Fruit fly (Drosophila melanogaster) whole organism, prepupa: ENCODE results near the gene CG31778.

ENCODE experiments used
- CG10631 ChIP-seq: fragments of 200-800 bp; sonication (Bioruptor generic); optimal IDR thresholded peaks from 2 replicates; lab custom pipeline; 2016; ENCODE audit warnings: missing biosample characterization, missing genetic modification characterization
- CG11294 ChIP-seq: fragments of 200-800 bp; sonication (Bioruptor generic); IDR thresholded peaks from 2 replicates; pipeline ENCODE4 v1.3.6; 2022; ENCODE audit warnings: missing biosample characterization, missing genetic modification characterization
- CG11762 ChIP-seq: fragments of 200-800 bp; sonication (Bioruptor generic); optimal IDR thresholded peaks from 3 replicates; lab custom pipeline; 2016; ENCODE audit warnings: missing biosample characterization, missing genetic modification characterization; ENCODE audit not compliant: insufficient read depth
- CG11902 ChIP-seq: fragments of 200-800 bp; sonication (Bioruptor generic); optimal IDR thresholded peaks from 3 replicates; lab custom pipeline; 2016; ENCODE audit warnings: missing biosample characterization, missing genetic modification characterization
- CG1621 ChIP-seq: fragments of 200-800 bp; sonication (Bioruptor generic); optimal IDR thresholded peaks from 3 replicates; lab custom pipeline; 2018; ENCODE audit warnings: missing biosample characterization, mild to moderate bottlenecking, missing genetic modification characterization
- CG16779 ChIP-seq: fragments of 200-800 bp; sonication (Bioruptor generic); optimal IDR thresholded peaks from 3 replicates; lab custom pipeline; 2017; ENCODE audit warnings: missing biosample characterization, mild to moderate bottlenecking, missing genetic modification characterization
- CG3032 ChIP-seq: fragments of 200-800 bp; optimal IDR thresholded peaks from 2 replicates; lab custom pipeline; 2019; ENCODE audit warnings: missing biosample characterization, mild to moderate bottlenecking, missing genetic modification characterization, moderate library complexity
- CG34406 ChIP-seq: fragments of 200-800 bp; sonication (Bioruptor generic); optimal IDR thresholded peaks from 3 replicates; lab custom pipeline; 2016; ENCODE audit warnings: missing biosample characterization, missing genetic modification characterization
- CG4318 ChIP-seq: fragments of 200-800 bp; sonication (Bioruptor generic); optimal IDR thresholded peaks from 3 replicates; lab custom pipeline; 2017; ENCODE audit warnings: missing biosample characterization, mild to moderate bottlenecking, missing genetic modification characterization
- CG6163 ChIP-seq: fragments of 200-800 bp; sonication (Bioruptor generic); IDR thresholded peaks from 3 replicates; pipeline ENCODE4 v1.3.6; 2022; ENCODE audit warnings: missing biosample characterization, missing genetic modification characterization
- CG6276 ChIP-seq: fragments of 200-800 bp; sonication (Bioruptor generic); optimal IDR thresholded peaks from 2 replicates; lab custom pipeline; 2017; ENCODE audit warnings: missing biosample characterization, mild to moderate bottlenecking, missing genetic modification characterization
- CG6808 ChIP-seq: fragments of 200-800 bp; sonication (Bioruptor generic); optimal IDR thresholded peaks from 3 replicates; lab custom pipeline; 2017; ENCODE audit warnings: missing biosample characterization, missing genetic modification characterization, mild to moderate bottlenecking, moderate library complexity, missing genetic modification reagents
- CG6854 ChIP-seq: fragments of 200-800 bp; sonication (Bioruptor generic); optimal IDR thresholded peaks from 2 replicates; lab custom pipeline; 2017; ENCODE audit warnings: missing biosample characterization, mild to moderate bottlenecking, missing genetic modification characterization
- CG7368 ChIP-seq: fragments of 200-800 bp; sonication (Bioruptor generic); optimal IDR thresholded peaks from 3 replicates; lab custom pipeline; 2016; ENCODE audit warnings: missing biosample characterization, missing genetic modification characterization
- CG8632 ChIP-seq: fragments of 200-800 bp; sonication (Bioruptor generic); optimal IDR thresholded peaks from 3 replicates; lab custom pipeline; 2016; ENCODE audit warnings: missing biosample characterization, missing genetic modification characterization
- CG9139 ChIP-seq: fragments of 200-800 bp; sonication (Bioruptor generic); optimal IDR thresholded peaks from 3 replicates; lab custom pipeline; 2017; ENCODE audit warnings: missing biosample characterization, mild to moderate bottlenecking, missing genetic modification characterization
- Eip75B ChIP-seq: fragments of 200-800 bp; sonication (Bioruptor generic); optimal IDR thresholded peaks from 3 replicates; lab custom pipeline; 2016; ENCODE audit warnings: missing biosample characterization, missing genetic modification characterization
- Eip93F ChIP-seq: fragments of 200-800 bp; sonication (Bioruptor generic); optimal IDR thresholded peaks from 2 replicates; lab custom pipeline; 2016; ENCODE audit warnings: missing biosample characterization, mild to moderate bottlenecking, missing genetic modification characterization
- Ets21C ChIP-seq: fragments of 200-800 bp; sonication (Bioruptor generic); optimal IDR thresholded peaks from 3 replicates; lab custom pipeline; 2016; ENCODE audit warnings: missing biosample characterization, missing genetic modification characterization
- Ets96B ChIP-seq: fragments of 200-800 bp; optimal IDR thresholded peaks from 2 replicates; lab custom pipeline; 2019; ENCODE audit warnings: missing biosample characterization, mild to moderate bottlenecking, missing genetic modification characterization, moderate library complexity
- Gug ChIP-seq: fragments of 200-800 bp; sonication (Bioruptor generic); IDR thresholded peaks from 2 replicates; pipeline ENCODE4 v1.3.6; 2022; ENCODE audit warnings: missing biosample characterization, missing genetic modification characterization
- Hr38 ChIP-seq: sonication (Bioruptor generic); optimal IDR thresholded peaks from 2 replicates; lab custom pipeline; 2016; ENCODE audit warnings: missing biosample characterization, missing genetic modification characterization
- Met ChIP-seq: fragments of 200-800 bp; sonication (Bioruptor generic); optimal IDR thresholded peaks from 3 replicates; lab custom pipeline; 2016; ENCODE audit warnings: missing biosample characterization, missing genetic modification characterization
- OdsH ChIP-seq: fragments of 200-800 bp; sonication (Bioruptor generic); optimal IDR thresholded peaks from 3 replicates; lab custom pipeline; 2016; ENCODE audit warnings: missing biosample characterization, missing genetic modification characterization
- Smox ChIP-seq: fragments of 200-800 bp; sonication (Bioruptor generic); optimal IDR thresholded peaks from 3 replicates; lab custom pipeline; 2016; ENCODE audit warnings: missing biosample characterization, missing genetic modification characterization
- Sox102F ChIP-seq: fragments of 200-800 bp; sonication (Bioruptor generic); optimal IDR thresholded peaks from 2 replicates; lab custom pipeline; 2016; ENCODE audit warnings: missing biosample characterization, mild to moderate bottlenecking, missing genetic modification characterization
- Sox14 ChIP-seq: fragments of 200-800 bp; sonication (Bioruptor generic); optimal IDR thresholded peaks from 3 replicates; lab custom pipeline; 2016; ENCODE audit warnings: missing biosample characterization, missing genetic modification characterization
- achi ChIP-seq: fragments of 200-800 bp; sonication (Bioruptor generic); optimal IDR thresholded peaks from 3 replicates; lab custom pipeline; 2016; ENCODE audit warnings: missing biosample characterization, missing genetic modification characterization
- acj6 ChIP-seq: fragments of 200-800 bp; sonication (Bioruptor generic); optimal IDR thresholded peaks from 3 replicates; lab custom pipeline; 2016; ENCODE audit warnings: missing biosample characterization, missing genetic modification characterization
- cyc ChIP-seq: fragments of 200-800 bp; sonication (Bioruptor generic); optimal IDR thresholded peaks from 3 replicates; lab custom pipeline; 2016; ENCODE audit warnings: missing biosample characterization, missing genetic modification characterization
- dac ChIP-seq: fragments of 200-800 bp; sonication (Bioruptor generic); optimal IDR thresholded peaks from 2 replicates; lab custom pipeline; 2017; ENCODE audit warnings: missing biosample characterization, mild to moderate bottlenecking, missing genetic modification characterization
- dsx ChIP-seq: fragments of 200-800 bp; optimal IDR thresholded peaks from 3 replicates; lab custom pipeline; 2019; ENCODE audit warnings: missing biosample characterization, mild to moderate bottlenecking, missing genetic modification characterization, moderate library complexity; ENCODE audit not compliant: poor library complexity, severe bottlenecking
- eg ChIP-seq: fragments of 200-800 bp; sonication (Bioruptor generic); IDR thresholded peaks from 3 replicates; pipeline ENCODE4 v1.3.6; 2022; ENCODE audit warnings: missing biosample characterization, missing genetic modification characterization
- esn ChIP-seq: fragments of 200-800 bp; sonication (Bioruptor generic); optimal IDR thresholded peaks from 2 replicates; lab custom pipeline; 2016; ENCODE audit warnings: missing biosample characterization, mild to moderate bottlenecking, missing genetic modification characterization, moderate library complexity
- fd59A ChIP-seq: fragments of 200-800 bp; sonication (Bioruptor generic); optimal IDR thresholded peaks from 2 replicates; lab custom pipeline; 2017; ENCODE audit warnings: missing biosample characterization, mild to moderate bottlenecking, missing genetic modification characterization, missing genetic modification reagents
- fkh ChIP-seq: fragments of 200-800 bp; sonication (Bioruptor generic); optimal IDR thresholded peaks from 3 replicates; lab custom pipeline; 2017; ENCODE audit warnings: missing biosample characterization, mild to moderate bottlenecking, missing genetic modification characterization, moderate library complexity
- net ChIP-seq: fragments of 200-800 bp; sonication (Bioruptor generic); optimal IDR thresholded peaks from 3 replicates; lab custom pipeline; 2016; ENCODE audit warnings: missing biosample characterization, missing genetic modification characterization
- ss ChIP-seq, 2 experiments: fragments of 200-800 bp; sonication (Bioruptor generic); optimal IDR thresholded peaks; 2 replicates in 1 of 2; 3 replicates in 1 of 2; lab custom pipeline; 2017 to 2018; ENCODE audit warnings: mild to moderate bottlenecking in 2 of 2, missing biosample characterization in 2 of 2, missing genetic modification characterization in 2 of 2, moderate library complexity in 1 of 2
- svp ChIP-seq: fragments of 200-800 bp; sonication (Bioruptor generic); peaks from one replicate; lab custom pipeline; 2016; ENCODE audit warnings: missing biosample characterization, missing genetic modification characterization
- vri ChIP-seq: fragments of 200-800 bp; sonication (Bioruptor generic); optimal IDR thresholded peaks from 3 replicates; lab custom pipeline; 2016; ENCODE audit warnings: missing biosample characterization, mild to moderate bottlenecking, missing genetic modification characterization

Gene CG31778

DNA sequence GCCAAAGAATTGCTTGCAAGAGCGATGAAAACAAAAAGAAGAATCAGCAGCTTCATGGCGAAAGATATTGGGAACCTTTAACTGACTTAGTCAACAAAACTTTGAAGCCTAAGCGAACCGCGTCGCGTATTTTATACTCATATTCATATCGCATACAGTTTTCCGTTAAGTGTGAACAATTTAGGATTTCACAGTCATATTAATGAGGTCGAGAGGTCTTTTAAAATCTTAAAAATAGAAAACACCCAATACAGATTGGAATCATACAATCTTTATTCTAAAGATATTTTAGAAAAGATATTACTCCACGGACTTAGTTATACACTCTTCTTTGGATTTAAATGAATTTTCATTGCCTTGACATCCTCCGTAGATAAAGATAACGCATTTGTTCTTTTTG lies 11.5 kb downstream of the CG31778 start, which contains the start of gene Acp24A4:
TSS of gene Acp24A4 (minus strand) at position 101 of the 400 bp plus-strand sequence.
- TF ChIP-seq CG4318 = no peak
- no peak for TF ChIP-seq Hr38
- no peak for TF ChIP-seq Ets21C (GFP tag; lab: Kevin White, UChicago)
- TF ChIP-seq CG6163 (GFP tag; lab: Robert Waterston, UW) = no peak
- TF ChIP-seq cyc = no peak
- TF ChIP-seq CG6854 = no peak
- TF ChIP-seq CG1621 = no peak
- TF ChIP-seq esn (GFP tag; lab: Kevin White, UChicago) = no peak
- TF ChIP-seq CG8632 (GFP tag; lab: Kevin White, UChicago) = no peak
- no peak for TF ChIP-seq eg (GFP tag; lab: Robert Waterston, UW)
- TF ChIP-seq Sox14 (GFP tag; lab: Kevin White, UChicago) = no peak
- no peak for TF ChIP-seq CG11762 (GFP tag; lab: Kevin White, UChicago)
- TF ChIP-seq svp = no peak
- no peak for TF ChIP-seq Eip93F (GFP tag; lab: Kevin White, UChicago)
- TF ChIP-seq CG9139 (GFP tag; lab: Kevin White, UChicago) = no peak
- TF ChIP-seq CG11902 = no peak
- no peak for TF ChIP-seq vri
- TF ChIP-seq CG6808 (GFP tag; lab: Kevin White, UChicago) = no peak

DNA sequence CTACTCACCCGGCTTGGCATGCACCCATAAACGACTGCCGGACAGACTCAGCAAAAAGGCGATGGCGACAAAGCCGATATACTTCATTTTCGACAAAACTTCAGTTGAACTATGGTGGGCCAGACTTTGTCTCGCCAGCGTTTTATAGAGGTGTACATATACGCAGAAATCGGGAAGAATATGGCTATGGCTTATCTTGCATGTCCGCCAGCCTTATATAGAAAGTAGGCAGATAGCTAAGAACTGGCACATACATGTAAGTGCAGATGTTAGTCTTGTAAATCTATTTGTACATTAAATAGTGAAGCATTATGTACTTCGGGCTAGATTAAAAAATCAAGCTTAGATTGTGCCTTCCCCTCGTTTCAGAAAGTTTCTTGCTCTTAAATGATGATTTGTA lies 12.2 kb downstream of the CG31778 start, which contains the start of gene CG3513:
TSS of gene CG3513 (minus strand) at position 101 of the 400 bp plus-strand sequence.
- TF ChIP-seq acj6 (GFP tag; lab: Kevin White, UChicago) (no peak), CG6276 (GFP tag; lab: Kevin White, UChicago) (no peak), Met (no peak), fd59A (GFP tag; lab: Kevin White, UChicago) (no peak), achi (GFP tag; lab: Kevin White, UChicago) (no peak)
- TF ChIP-seq, all 60 proteins: peak for 0

- TF ChIP-seq CG1621 (peak; percentile 2), dsx (no peak), svp (peak; percentile 96), ss (GFP tag; optimal IDR thresholded peaks at IDR 0.05; lab: Kevin White, UChicago) (peak in 1 of 2 experiments; percentile 2)
These were observed 12.8 kb downstream of the CG31778 start, which contains the start of gene CG16704 for dm6 chr2L:3692466-3692865. CG16704 (minus strand) TSS chr2L:3692587.

dm6 chr2L:3685139-3685851 lies 20.0 kb downstream of the CG31778 start:
- TF ChIP-seq CG16779 (no peak), dac (GFP tag; lab: Kevin White, UChicago) (no peak), svp (peak; percentile 34)
- TF ChIP-seq, all 60 proteins: peak for 1

DNA sequence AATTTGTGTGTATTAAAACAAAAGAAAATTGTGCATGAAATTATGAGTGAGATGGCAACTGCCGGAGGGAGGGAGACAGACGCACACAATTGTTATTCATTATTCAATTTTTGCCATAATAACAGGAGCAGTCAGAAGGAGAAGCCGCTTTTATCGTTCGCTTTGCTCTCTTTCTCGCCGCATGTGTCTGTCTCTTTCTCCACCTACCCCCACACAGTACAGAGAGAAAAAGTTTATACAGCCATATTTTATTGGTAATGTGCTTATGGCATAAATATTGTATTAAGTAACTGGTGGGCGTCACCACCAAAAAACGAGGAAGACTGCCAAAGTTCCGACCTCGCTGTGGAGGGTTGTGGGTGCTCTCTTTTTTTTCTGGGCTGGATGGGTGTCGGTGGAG lies 22.8 kb downstream of the CG31778 start:
- TF ChIP-seq esn (GFP tag; lab: Kevin White, UChicago) = no peak
- no peak for TF ChIP-seq Gug
- TF ChIP-seq CG7368 (GFP tag; lab: Kevin White, UChicago) = no peak
- TF ChIP-seq fd59A (GFP tag; lab: Kevin White, UChicago) = no peak
- no peak for TF ChIP-seq CG6276 (GFP tag; lab: Kevin White, UChicago)
- no peak for TF ChIP-seq Sox14 (GFP tag; lab: Kevin White, UChicago)
- TF ChIP-seq, all 60 proteins: peak for 0

DNA sequence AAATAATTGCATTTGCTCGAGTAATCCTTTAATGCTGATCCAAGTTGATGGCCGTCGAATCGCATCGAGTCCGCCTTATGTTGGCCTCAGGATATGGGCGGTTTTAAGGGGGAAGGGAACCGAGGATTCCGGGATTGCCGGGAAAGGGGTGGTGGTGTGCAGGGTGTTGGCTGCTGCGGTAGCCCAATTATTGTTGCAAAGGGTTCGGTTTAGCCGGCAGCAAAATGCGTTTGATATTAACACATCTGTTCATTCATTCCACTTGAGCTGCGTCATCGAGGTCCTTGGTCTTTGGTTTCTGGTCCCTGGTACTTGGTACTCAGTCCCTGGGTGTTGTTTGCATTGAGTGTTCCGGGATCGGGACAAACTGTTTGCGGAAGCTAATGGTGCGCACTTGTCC lies 23.9 kb downstream of the CG31778 start:
- no peak for TF ChIP-seq Ets96B
- TF ChIP-seq achi (GFP tag; lab: Kevin White, UChicago) = no peak
- TF ChIP-seq CG11294 (GFP tag; lab: Robert Waterston, UW) = no peak
- TF ChIP-seq CG6276 (GFP tag; lab: Kevin White, UChicago) = no peak
- no peak for TF ChIP-seq CG3032 (tag; lab: Kevin White, UChicago)
- no peak for TF ChIP-seq CG6163 (GFP tag; lab: Robert Waterston, UW)
- TF ChIP-seq Eip93F (GFP tag; lab: Kevin White, UChicago) = no peak
- no peak for TF ChIP-seq net
- TF ChIP-seq OdsH (GFP tag; lab: Kevin White, UChicago) = no peak
- no peak for TF ChIP-seq Sox102F (GFP tag; lab: Kevin White, UChicago)
- no peak for TF ChIP-seq Eip75B (GFP tag; lab: Kevin White, UChicago)
- TF ChIP-seq CG10631 (GFP tag; lab: Kevin White, UChicago) = no peak
- TF ChIP-seq Sox14 (GFP tag; lab: Kevin White, UChicago) = no peak
- TF ChIP-seq Smox (GFP tag; lab: Kevin White, UChicago) = no peak
- no peak for TF ChIP-seq dsx
- no peak for TF ChIP-seq CG34406 (GFP tag; lab: Kevin White, UChicago)
- no peak for TF ChIP-seq fkh (GFP tag; lab: Kevin White, UChicago)
